Fruit fly (Drosophila melanogaster): ENCODE results near the gene Pgam5.

The Pgam5 gene

dm6 chrX:1854070-1854469 lies 19.3 kb downstream of the Pgam5 start (continued):
- peak; percentile 71 for TF ChIP-seq CG18619 (GFP tag; optimal IDR thresholded peaks at IDR 0.05)
- TF ChIP-seq CG42726 (GFP tag; IDR thresholded peaks at IDR 0.05; ENCODE audit: partially characterized antibody), result no peak
- no peak for TF ChIP-seq CG6654 (GFP tag; optimal IDR thresholded peaks at IDR 0.05)
- TF ChIP-seq Drgx (GFP tag; IDR thresholded peaks at IDR 0.05), result no peak
- TF ChIP-seq CG8089 (GFP tag; optimal IDR thresholded peaks at IDR 0.05), result peak; percentile 41
- no peak for TF ChIP-seq CG33557 (GFP tag; optimal IDR thresholded peaks at IDR 0.05)
- TF ChIP-seq Xrp1 (GFP tag; IDR thresholded peaks at IDR 0.05), result no peak
- peak; percentile 97 for TF ChIP-seq lab (GFP tag; optimal IDR thresholded peaks at IDR 0.05)
- TF ChIP-seq CG9727 (GFP tag; optimal IDR thresholded peaks at IDR 0.05), result peak; percentile 57
- TF ChIP-seq CG7928 (GFP tag; optimal IDR thresholded peaks at IDR 0.05), result peak; percentile 53
- no peak for TF ChIP-seq CG8290 (GFP tag; optimal IDR thresholded peaks at IDR 0.05)
- peak in 1 of 2 experiments; percentile 96 for TF ChIP-seq CG8290 (tag; optimal IDR thresholded peaks at IDR 0.05)
- peak; percentile 67 for TF ChIP-seq CG11398 (GFP tag; optimal IDR thresholded peaks at IDR 0.05)
- peak; percentile 64 for TF ChIP-seq CG33213 (GFP tag; optimal IDR thresholded peaks at IDR 0.05)
- no peak for TF ChIP-seq CG8765 (GFP tag; IDR thresholded peaks at IDR 0.05)
- peak; percentile 82 for TF ChIP-seq Ets65A (GFP tag)
- no peak for TF ChIP-seq Hr39 (optimal IDR thresholded peaks at IDR 0.05)
- TF ChIP-seq Fer3 (tag; optimal IDR thresholded peaks at IDR 0.05), result peak; percentile 78
- 0 out of 2 replicates have a peak, but pooled peaks have one; percentile 37 for TF ChIP-seq CG31224 (GFP tag; IDR thresholded peaks at IDR 0.05)
- TF ChIP-seq CG6175 (GFP tag; IDR thresholded peaks at IDR 0.05), result peak; percentile 56; the same call in 1 of the 3 replicates
- peak; percentile 29; the same call in 1 of the 2 replicates for TF ChIP-seq Ada2b (GFP tag; IDR thresholded peaks at IDR 0.05)
- TF ChIP-seq bab2 (GFP tag; optimal IDR thresholded peaks at IDR 0.05), result peak; percentile 72
- TF ChIP-seq zen2 (GFP tag; IDR thresholded peaks at IDR 0.05; ENCODE audit: partially characterized antibody), result no peak
- peak; percentile 92 for TF ChIP-seq Atf6 (GFP tag; IDR thresholded peaks at IDR 0.05)
- no peak for TF ChIP-seq crp (GFP tag; optimal IDR thresholded peaks at IDR 0.05)
- no peak; the same call in 1 of the 2 replicates for TF ChIP-seq Ravus (GFP tag; IDR thresholded peaks at IDR 0.05)
- TF ChIP-seq knrl (GFP tag; IDR thresholded peaks at IDR 0.05; ENCODE audit: partially characterized antibody), result no peak
- TF ChIP-seq TFAM (GFP tag; optimal IDR thresholded peaks at IDR 0.05), result no peak
- TF ChIP-seq lov (optimal IDR thresholded peaks at IDR 0.05), result no peak
- 0 out of 3 replicates have a peak, but pooled peaks have one; percentile 44 for TF ChIP-seq lov (GFP tag; IDR thresholded peaks at IDR 0.05)
- no peak for TF ChIP-seq Dip2 (GFP tag; IDR thresholded peaks at IDR 0.05)
- peak; percentile 11 for TF ChIP-seq tio (GFP tag; optimal IDR thresholded peaks at IDR 0.05)
- no peak for TF ChIP-seq CG18262 (tag; optimal IDR thresholded peaks at IDR 0.05)
- no peak for TF ChIP-seq CG4360 (GFP tag; IDR thresholded peaks at IDR 0.05)
- no peak for TF ChIP-seq amos (GFP tag; IDR thresholded peaks at IDR 0.05; ENCODE audit: partially characterized antibody)
- TF ChIP-seq ERR (GFP tag; optimal IDR thresholded peaks at IDR 0.05), result peak; percentile 69
- peak; percentile 36 for TF ChIP-seq lbe (GFP tag; optimal IDR thresholded peaks at IDR 0.05)
- peak; percentile 89 for TF ChIP-seq BtbVII (GFP tag; optimal IDR thresholded peaks at IDR 0.05)
- peak; percentile 30 for TF ChIP-seq grau (tag; optimal IDR thresholded peaks at IDR 0.05)
- no peak for TF ChIP-seq CG9215 (GFP tag; IDR thresholded peaks at IDR 0.05)
- TF ChIP-seq eyg (GFP tag; optimal IDR thresholded peaks at IDR 0.05), result peak; percentile 84
- no peak for TF ChIP-seq CG14050 (GFP tag; IDR thresholded peaks at IDR 0.05)
- peak; percentile 56 for TF ChIP-seq mam (GFP tag; optimal IDR thresholded peaks at IDR 0.05)
- TF ChIP-seq Pdp1 (GFP tag; optimal IDR thresholded peaks at IDR 0.05), result peak in 1 of 2 experiments; percentile 31
- no peak; the same call in 1 of the 2 replicates for TF ChIP-seq lmd (GFP tag; IDR thresholded peaks at IDR 0.05)
- peak; percentile 66 for TF ChIP-seq CG5180 (GFP tag; optimal IDR thresholded peaks at IDR 0.05)
- TF ChIP-seq dimm (GFP tag; IDR thresholded peaks at IDR 0.05), result peak; percentile 43; the same call in 1 of the 2 replicates
- peak; percentile 30 for TF ChIP-seq CG1832 (GFP tag; optimal IDR thresholded peaks at IDR 0.05)
- TF ChIP-seq CG8944 (GFP tag; optimal IDR thresholded peaks at IDR 0.05), result peak; percentile 16
- peak; percentile 81 for TF ChIP-seq Meics (GFP tag; optimal IDR thresholded peaks at IDR 0.05)
- TF ChIP-seq rib (GFP tag; IDR thresholded peaks at IDR 0.05), result peak; percentile 80

All from whole organism, embryonic.